Worm (Caenorhabditis elegans) whole organism, early embryonic: ENCODE results near the gene eel-1.

Experiments
- ama-1 ChIP-seq: fragments of 150-350 bp; optimal IDR thresholded peaks from 2 replicates; lab custom pipeline; 2014
- tbx-37 ChIP-seq: fragments of 200-800 bp; sonication (Bioruptor generic); conservative IDR thresholded peaks from 2 replicates; pipeline ENCODE4 v1.3.6; 2022; ENCODE audit warnings: missing genetic modification reagents, missing genetic modification characterization, missing compliant biosample characterization

- TF ChIP-seq ama-1 (lab: Kevin White, UChicago), result no peak
- TF ChIP-seq tbx-37, result no peak
These were observed 26.3 kb upstream of the eel-1 start, which contains the start of gene Y67D8C.22 for ce11 chrIV:3076207-3076606.
